Fruit fly (Drosophila melanogaster): ENCODE results near the gene CG7102.

Gene CG7102

dm6 chr2L:7916368-7916767 is 29.1 kb upstream of the CG7102 start (continued):
- TF ChIP-seq CG4404 (GFP tag; IDR thresholded peaks at IDR 0.05) (peak; percentile 35; the same call in 1 of the 2 replicates), eve (GFP tag; optimal IDR thresholded peaks at IDR 0.05) (peak in 1 of 2 experiments; percentile 20), CG10462 (GFP tag; optimal IDR thresholded peaks at IDR 0.05) (no peak), D (optimal IDR thresholded peaks at IDR 0.05) (no peak), D (GFP tag; optimal IDR thresholded peaks at IDR 0.05) (peak; percentile 44), CG7556 (GFP tag; optimal IDR thresholded peaks at IDR 0.05) (peak; percentile 72), CG18476 (GFP tag; optimal IDR thresholded peaks at IDR 0.05) (no peak), Sox102F (GFP tag; optimal IDR thresholded peaks at IDR 0.05) (peak; percentile 83), z (GFP tag; IDR thresholded peaks at IDR 0.05) (peak; percentile 57; the same call in 2 of the 3 replicates), sisA (GFP tag; IDR thresholded peaks at IDR 0.05) (peak; percentile 82), CrebB (tag; optimal IDR thresholded peaks at IDR 0.05) (peak; percentile 17), CG2889 (GFP tag; IDR thresholded peaks at IDR 0.05) (peak; percentile 79; the same call in 2 of the 3 replicates), CG11695 (GFP tag; IDR thresholded peaks at IDR 0.05) (peak; percentile 72; the same call in 2 of the 3 replicates), ems (GFP tag; optimal IDR thresholded peaks at IDR 0.05) (no peak), Ets65A (GFP tag) (peak; percentile 36), pita (GFP tag; optimal IDR thresholded peaks at IDR 0.05) (no peak), CG9727 (GFP tag; optimal IDR thresholded peaks at IDR 0.05) (no peak), her (GFP tag; optimal IDR thresholded peaks at IDR 0.05) (peak; percentile 26), CG1832 (GFP tag; optimal IDR thresholded peaks at IDR 0.05) (peak; percentile 11), emc (GFP tag; optimal IDR thresholded peaks at IDR 0.05) (no peak), Jarid2 (GFP tag; optimal IDR thresholded peaks at IDR 0.05) (no peak), sim (GFP tag; IDR thresholded peaks at IDR 0.05) (peak; percentile 46; the same call in 1 of the 2 replicates), CG9609 (GFP tag; optimal IDR thresholded peaks at IDR 0.05) (peak; percentile 66), Xrp1 (GFP tag; IDR thresholded peaks at IDR 0.05) (peak; percentile 55; the same call in 1 of the 2 replicates), CG7963 (GFP tag; IDR thresholded peaks at IDR 0.05; ENCODE audit: partially characterized antibody) (no peak), chm (GFP tag; IDR thresholded peaks at IDR 0.05) (no peak), sr (GFP tag; IDR thresholded peaks at IDR 0.05) (peak; percentile 93), ap (GFP tag; IDR thresholded peaks at IDR 0.05) (peak; percentile 77), CG17186 (GFP tag; optimal IDR thresholded peaks at IDR 0.05) (no peak), pzg (GFP tag; optimal IDR thresholded peaks at IDR 0.05) (no peak), Tbp (GFP tag; optimal IDR thresholded peaks at IDR 0.05) (no peak), CG7372 (GFP tag; IDR thresholded peaks at IDR 0.05) (no peak), CG31388 (GFP tag; optimal IDR thresholded peaks at IDR 0.05) (no peak), crol (GFP tag; IDR thresholded peaks at IDR 0.05) (peak; percentile 66), TFAM (GFP tag; optimal IDR thresholded peaks at IDR 0.05) (no peak), Dref (GFP tag; IDR thresholded peaks at IDR 0.05) (no peak), crp (GFP tag; optimal IDR thresholded peaks at IDR 0.05) (peak in 1 of 2 experiments; percentile 1), jumu (GFP tag; optimal IDR thresholded peaks at IDR 0.05) (peak; percentile 54), rib (GFP tag; IDR thresholded peaks at IDR 0.05) (no peak), nerfin-1 (tag; optimal IDR thresholded peaks at IDR 0.05) (no peak), CkIIα-i1 (GFP tag; IDR thresholded peaks at IDR 0.05) (0 out of 2 replicates have a peak, but pooled peaks have one; percentile 35), CG7987 (GFP tag; optimal IDR thresholded peaks at IDR 0.05) (no peak), Ptx1 (GFP tag; IDR thresholded peaks at IDR 0.05) (peak; percentile 88), CG5180 (GFP tag; optimal IDR thresholded peaks at IDR 0.05) (no peak), vvl (GFP tag; IDR thresholded peaks at IDR 0.05) (peak; percentile 59), CG3163 (GFP tag; optimal IDR thresholded peaks at IDR 0.05) (no peak), CG12391 (tag; optimal IDR thresholded peaks at IDR 0.05) (peak; percentile 69), sna (GFP tag; IDR thresholded peaks at IDR 0.05; ENCODE audit: partially characterized antibody) (no peak), Sry-β (GFP tag; optimal IDR thresholded peaks at IDR 0.05) (no peak), h (optimal IDR thresholded peaks at IDR 0.05) (no peak), CG9437 (GFP tag; optimal IDR thresholded peaks at IDR 0.05) (peak; percentile 29), Doc2 (GFP tag; IDR thresholded peaks at IDR 0.05) (0 out of 2 replicates have a peak, but pooled peaks have one; percentile 11)
